Fruit fly (Drosophila melanogaster) whole organism, embryonic: ENCODE results near the gene P5CDh1.
A peak's percentile ranks its signal among the peaks of the same experiment; 100 is the strongest.

ENCODE experiments used
- B-H2 ChIP-seq: fragments of 200-800 bp; sonication (Bioruptor generic); optimal IDR thresholded peaks from 2 replicates; lab custom pipeline; 2018; ENCODE audit warnings: missing biosample characterization, mild to moderate bottlenecking, missing genetic modification characterization
- Blimp-1 ChIP-seq: fragments of 200-800 bp; sonication (Bioruptor generic); optimal IDR thresholded peaks from 3 replicates; lab custom pipeline; 2018; ENCODE audit warnings: missing biosample characterization, missing genetic modification characterization, mild to moderate bottlenecking, moderate library complexity, missing genetic modification reagents
- CG10366 ChIP-seq: fragments of 200-800 bp; sonication (Bioruptor generic); IDR thresholded peaks from 2 replicates; pipeline ENCODE4 v1.3.6; 2022; ENCODE audit warnings: missing biosample characterization, missing genetic modification characterization
- CG10959 ChIP-seq: fragments of 200-800 bp; sonication (Bioruptor generic); IDR thresholded peaks from 2 replicates; pipeline ENCODE4 v1.3.6; 2022; ENCODE audit warnings: missing biosample characterization, missing genetic modification characterization
- CG10979 ChIP-seq: fragments of 200-800 bp; sonication (Bioruptor generic); optimal IDR thresholded peaks from 2 replicates; lab custom pipeline; 2018; ENCODE audit warnings: missing biosample characterization, mild to moderate bottlenecking, missing genetic modification characterization, moderate library complexity
- CG11504 ChIP-seq: fragments of 200-800 bp; sonication (Bioruptor generic); optimal IDR thresholded peaks from 3 replicates; lab custom pipeline; 2019; ENCODE audit warnings: missing biosample characterization, mild to moderate bottlenecking, missing genetic modification characterization, moderate library complexity
- CG11560 ChIP-seq: fragments of 200-800 bp; sonication (Bioruptor generic); IDR thresholded peaks from 3 replicates; pipeline ENCODE4 v1.3.6; 2022; ENCODE audit warnings: missing biosample characterization, missing genetic modification characterization
- CG13123 ChIP-seq: fragments of 200-800 bp; sonication (Bioruptor generic); optimal IDR thresholded peaks from 2 replicates; lab custom pipeline; 2016; ENCODE audit warnings: missing biosample characterization, missing genetic modification characterization
- CG13894 ChIP-seq: fragments of 200-800 bp; sonication (Bioruptor generic); optimal IDR thresholded peaks from 3 replicates; lab custom pipeline; 2018; ENCODE audit warnings: missing biosample characterization, mild to moderate bottlenecking, missing genetic modification characterization, moderate library complexity
- CG14014 ChIP-seq: fragments of 200-800 bp; sonication (Bioruptor generic); IDR thresholded peaks from 2 replicates; pipeline ENCODE4 v1.3.6; 2022; ENCODE audit warnings: missing biosample characterization, missing genetic modification characterization
- CG14441 ChIP-seq: fragments of 200-800 bp; sonication (Bioruptor generic); IDR thresholded peaks from 2 replicates; pipeline ENCODE4 v1.3.6; 2022; ENCODE audit warnings: missing biosample characterization, missing genetic modification characterization
- CG15011 ChIP-seq: fragments of 200-800 bp; sonication (Bioruptor generic); optimal IDR thresholded peaks from 3 replicates; lab custom pipeline; 2018; ENCODE audit warnings: missing biosample characterization, mild to moderate bottlenecking, missing genetic modification characterization
- CG15269 ChIP-seq: fragments of 200-800 bp; sonication (Bioruptor generic); optimal IDR thresholded peaks from 2 replicates; lab custom pipeline; 2018; ENCODE audit warnings: missing biosample characterization, mild to moderate bottlenecking, missing genetic modification characterization, moderate library complexity
- CG1647 ChIP-seq: fragments of 200-800 bp; sonication (Bioruptor generic); optimal IDR thresholded peaks from 3 replicates; lab custom pipeline; 2016; ENCODE audit warnings: missing biosample characterization, missing genetic modification characterization
- CG16863 ChIP-seq: fragments of 200-800 bp; sonication (Bioruptor generic); optimal IDR thresholded peaks from 3 replicates; lab custom pipeline; 2016; ENCODE audit warnings: missing biosample characterization, missing genetic modification characterization
- CG17385 ChIP-seq: fragments of 200-800 bp; sonication (Bioruptor generic); optimal IDR thresholded peaks from 3 replicates; lab custom pipeline; 2018; ENCODE audit warnings: missing biosample characterization, mild to moderate bottlenecking, missing genetic modification characterization
- CG2120 ChIP-seq: fragments of 200-800 bp; sonication (Bioruptor generic); optimal IDR thresholded peaks from 3 replicates; lab custom pipeline; 2016; ENCODE audit warnings: missing biosample characterization, missing genetic modification characterization
- CG2202 ChIP-seq: fragments of 200-800 bp; sonication (Bioruptor generic); optimal IDR thresholded peaks from 2 replicates; lab custom pipeline; 2018; ENCODE audit warnings: missing biosample characterization, mild to moderate bottlenecking, missing genetic modification characterization
- CG2889 ChIP-seq: fragments of 200-800 bp; sonication (Bioruptor generic); IDR thresholded peaks from 3 replicates; pipeline ENCODE4 v1.3.6; 2022; ENCODE audit warnings: missing biosample characterization, missing genetic modification characterization
- CG30020 ChIP-seq: fragments of 200-800 bp; optimal IDR thresholded peaks from 2 replicates; lab custom pipeline; 2019; ENCODE audit warnings: missing biosample characterization, mild to moderate bottlenecking, missing genetic modification characterization, moderate library complexity
- CG3163 ChIP-seq: fragments of 200-800 bp; sonication (Bioruptor generic); optimal IDR thresholded peaks from 3 replicates; lab custom pipeline; 2016; ENCODE audit warnings: missing biosample characterization, missing genetic modification characterization
- CG3407 ChIP-seq: fragments of 200-800 bp; sonication (Bioruptor generic); optimal IDR thresholded peaks from 2 replicates; lab custom pipeline; 2018; ENCODE audit warnings: missing biosample characterization, mild to moderate bottlenecking, missing genetic modification characterization
- CG4424 ChIP-seq: fragments of 200-800 bp; sonication (Bioruptor generic); optimal IDR thresholded peaks from 3 replicates; lab custom pipeline; 2016; ENCODE audit warnings: missing biosample characterization, missing genetic modification characterization
- CkIIα-i1 ChIP-seq: fragments of 200-800 bp; sonication (Bioruptor generic); IDR thresholded peaks from 2 replicates; pipeline ENCODE4 v1.3.6; 2022; ENCODE audit warnings: missing biosample characterization, missing genetic modification characterization
- Dip2 ChIP-seq: fragments of 200-800 bp; sonication (Bioruptor generic); IDR thresholded peaks from 2 replicates; pipeline ENCODE4 v1.3.6; 2022; ENCODE audit warnings: missing biosample characterization, missing genetic modification characterization
- Dll ChIP-seq: fragments of 200-800 bp; sonication (Bioruptor generic); IDR thresholded peaks from 4 replicates; pipeline ENCODE4 v1.3.6; 2022; ENCODE audit warnings: missing biosample characterization, missing genetic modification characterization; ENCODE audit not compliant: partially characterized antibody
- ERR ChIP-seq: fragments of 200-800 bp; sonication (Bioruptor generic); optimal IDR thresholded peaks from 2 replicates; lab custom pipeline; 2016; ENCODE audit warnings: missing biosample characterization, missing genetic modification characterization
- Ets97D ChIP-seq: fragments of 200-800 bp; sonication (Bioruptor generic); optimal IDR thresholded peaks from 3 replicates; lab custom pipeline; 2016; ENCODE audit warnings: missing biosample characterization, missing genetic modification characterization
- Fer1 ChIP-seq: fragments of 200-800 bp; sonication (Bioruptor generic); optimal IDR thresholded peaks from 2 replicates; lab custom pipeline; 2017; ENCODE audit warnings: missing biosample characterization, mild to moderate bottlenecking, missing genetic modification characterization
- Fer3 ChIP-seq: fragments of 200-800 bp; sonication (Bioruptor generic); optimal IDR thresholded peaks from 2 replicates; lab custom pipeline; 2018; ENCODE audit warnings: missing biosample characterization, mild to moderate bottlenecking, missing genetic modification characterization, moderate library complexity
- HLH3B ChIP-seq: fragments of 200-800 bp; sonication (Bioruptor generic); IDR thresholded peaks from 2 replicates; pipeline ENCODE4 v1.3.6; 2022; ENCODE audit warnings: missing biosample characterization, missing genetic modification characterization
- Meics ChIP-seq: fragments of 200-800 bp; sonication (Bioruptor generic); optimal IDR thresholded peaks from 2 replicates; lab custom pipeline; 2017; ENCODE audit warnings: missing biosample characterization, mild to moderate bottlenecking, missing genetic modification characterization
- Mrtf ChIP-seq: fragments of 200-800 bp; sonication (Bioruptor generic); IDR thresholded peaks from 3 replicates; pipeline ENCODE4 v1.3.6; 2022; ENCODE audit warnings: missing biosample characterization, missing genetic modification characterization
- Opbp ChIP-seq: fragments of 200-800 bp; sonication (Bioruptor generic); IDR thresholded peaks from 3 replicates; pipeline ENCODE4 v1.3.6; 2022; ENCODE audit warnings: missing biosample characterization, missing genetic modification characterization; ENCODE audit not compliant: partially characterized antibody
- Rfx ChIP-seq: fragments of 200-800 bp; sonication (Bioruptor generic); IDR thresholded peaks from 2 replicates; pipeline ENCODE4 v1.3.6; 2022; ENCODE audit warnings: missing biosample characterization, missing genetic modification characterization
- Sry-β ChIP-seq: fragments of 200-800 bp; sonication (Bioruptor generic); optimal IDR thresholded peaks from 2 replicates; lab custom pipeline; 2018; ENCODE audit warnings: missing biosample characterization, mild to moderate bottlenecking, missing genetic modification characterization, moderate library complexity
- amos ChIP-seq: fragments of 200-800 bp; sonication (Bioruptor generic); IDR thresholded peaks from 2 replicates; pipeline ENCODE4 v1.3.6; 2022; ENCODE audit warnings: missing biosample characterization, missing genetic modification characterization; ENCODE audit not compliant: partially characterized antibody
- chinmo ChIP-seq: fragments of 200-800 bp; sonication (Bioruptor generic); IDR thresholded peaks from 4 replicates; pipeline ENCODE4 v1.3.6; 2022; ENCODE audit warnings: missing biosample characterization, missing genetic modification characterization; ENCODE audit not compliant: partially characterized antibody
- gfzf ChIP-seq: fragments of 200-800 bp; sonication (Bioruptor generic); optimal IDR thresholded peaks from 2 replicates; lab custom pipeline; 2016; ENCODE audit warnings: missing biosample characterization, mild to moderate bottlenecking, missing genetic modification characterization, moderate library complexity
- grn ChIP-seq: fragments of 200-800 bp; sonication (Bioruptor generic); optimal IDR thresholded peaks from 3 replicates; lab custom pipeline; 2017; ENCODE audit warnings: missing biosample characterization, missing genetic modification characterization
- luna ChIP-seq: fragments of 200-800 bp; sonication (Bioruptor generic); optimal IDR thresholded peaks from 2 replicates; lab custom pipeline; 2016; ENCODE audit warnings: missing biosample characterization, missing genetic modification characterization
- maf-S ChIP-seq: fragments of 200-800 bp; sonication (Bioruptor generic); optimal IDR thresholded peaks from 2 replicates; lab custom pipeline; 2016; ENCODE audit warnings: missing biosample characterization, missing genetic modification characterization
- mld ChIP-seq: fragments of 200-800 bp; sonication (Bioruptor generic); IDR thresholded peaks from 3 replicates; pipeline ENCODE4 v1.3.6; 2022; ENCODE audit warnings: missing biosample characterization, missing genetic modification characterization; ENCODE audit not compliant: partially characterized antibody
- nau ChIP-seq: fragments of 200-800 bp; sonication (Bioruptor generic); optimal IDR thresholded peaks from 3 replicates; lab custom pipeline; 2017; ENCODE audit warnings: missing biosample characterization, mild to moderate bottlenecking, missing genetic modification characterization, missing genetic modification reagents
- pros ChIP-seq: fragments of 200-800 bp; sonication (Bioruptor generic); optimal IDR thresholded peaks from 3 replicates; lab custom pipeline; 2019; ENCODE audit warnings: missing biosample characterization, mild to moderate bottlenecking, missing genetic modification characterization, moderate library complexity
- psq ChIP-seq: fragments of 200-800 bp; sonication (Bioruptor generic); optimal IDR thresholded peaks from 2 replicates; lab custom pipeline; 2017; ENCODE audit warnings: missing biosample characterization, missing genetic modification characterization
- sug ChIP-seq: fragments of 200-800 bp; optimal IDR thresholded peaks from 2 replicates; lab custom pipeline; 2019; ENCODE audit warnings: missing biosample characterization, mild to moderate bottlenecking, missing genetic modification characterization, moderate library complexity
- tap ChIP-seq: fragments of 200-800 bp; optimal IDR thresholded peaks from 3 replicates; lab custom pipeline; 2019; ENCODE audit warnings: missing biosample characterization, mild to moderate bottlenecking, missing genetic modification characterization, moderate library complexity
- trem ChIP-seq: fragments of 200-800 bp; optimal IDR thresholded peaks from 3 replicates; lab custom pipeline; 2019; ENCODE audit warnings: missing biosample characterization, mild to moderate bottlenecking, missing genetic modification characterization, moderate library complexity
- unpg ChIP-seq: fragments of 200-800 bp; sonication (Bioruptor generic); optimal IDR thresholded peaks from 3 replicates; lab custom pipeline; 2018; ENCODE audit warnings: missing biosample characterization, mild to moderate bottlenecking, missing genetic modification characterization, moderate library complexity

The P5CDh1 gene

dm6 chr3L:21880398-21880810 lies 39.2 kb upstream of the P5CDh1 start (continued):
- TF ChIP-seq CG14014 (GFP tag; lab: Robert Waterston, UW) (peak; percentile 98), HLH3B (GFP tag; lab: Robert Waterston, UW) (peak; percentile 98), CG11560 (tag; lab: Robert Waterston, UW) (peak; percentile 89), amos (GFP tag; lab: Robert Waterston, UW) (peak; percentile 43; the same call in 1 of the 2 replicates), psq (GFP tag; lab: Kevin White, UChicago) (peak; percentile 98), tap (peak; percentile 87), Fer3 (peak; percentile 90), sug (tag; lab: Kevin White, UChicago) (peak; percentile 75), CG1647 (GFP tag; lab: Kevin White, UChicago) (peak; percentile 94), CG15269 (tag; lab: Kevin White, UChicago) (peak; percentile 94), unpg (GFP tag; lab: Kevin White, UChicago) (peak; percentile 96), CG2202 (peak; percentile 96), ERR (GFP tag; lab: Kevin White, UChicago) (peak; percentile 95), Opbp (GFP tag; lab: Robert Waterston, UW) (peak; percentile 51; the same call in 2 of the 3 replicates), CG14441 (peak; percentile 98), CG2120 (GFP tag; lab: Kevin White, UChicago) (peak; percentile 98), CG3407 (GFP tag; lab: Kevin White, UChicago) (peak; percentile 96), pros (GFP tag; lab: Kevin White, UChicago) (peak; percentile 100), luna (peak; percentile 86), CG10959 (GFP tag; lab: Robert Waterston, UW) (peak; percentile 98), nau (GFP tag; lab: Kevin White, UChicago) (peak; percentile 89), CG11504 (tag; lab: Kevin White, UChicago) (peak; percentile 93), gfzf (GFP tag; lab: Kevin White, UChicago) (peak; percentile 38), CG3163 (GFP tag; lab: Kevin White, UChicago) (peak; percentile 92), Ets97D (GFP tag; lab: Kevin White, UChicago) (peak; percentile 85), CG15011 (peak; percentile 88), grn (peak; percentile 55), maf-S (GFP tag; lab: Kevin White, UChicago) (peak; percentile 97), B-H2 (GFP tag; lab: Kevin White, UChicago) (peak; percentile 31), CG16863 (GFP tag; lab: Kevin White, UChicago) (peak; percentile 98), CG4424 (GFP tag; lab: Kevin White, UChicago) (peak; percentile 97), CkIIα-i1 (GFP tag; lab: Robert Waterston, UW) (peak; percentile 82; the same call in 1 of the 2 replicates), Dll (GFP tag; lab: Robert Waterston, UW) (peak; percentile 55; the same call in 1 of the 4 replicates), trem (tag; lab: Kevin White, UChicago) (peak; percentile 88), mld (GFP tag; lab: Robert Waterston, UW) (no peak), chinmo (GFP tag; lab: Robert Waterston, UW) (peak; percentile 76; the same call in 1 of the 4 replicates), CG13894 (peak; percentile 86), Blimp-1 (peak; percentile 94), CG2889 (peak; percentile 97), CG30020 (tag; lab: Kevin White, UChicago) (peak; percentile 79), CG17385 (GFP tag; lab: Kevin White, UChicago) (peak; percentile 91), Meics (GFP tag; lab: Kevin White, UChicago) (peak; percentile 94), CG10366 (GFP tag; lab: Robert Waterston, UW) (peak; percentile 99), Dip2 (GFP tag; lab: Robert Waterston, UW) (peak; percentile 57; the same call in 1 of the 2 replicates), CG10979 (tag; lab: Kevin White, UChicago) (peak; percentile 96), Rfx (peak; percentile 99), CG13123 (GFP tag; lab: Kevin White, UChicago) (peak; percentile 96), Sry-β (GFP tag; lab: Kevin White, UChicago) (peak; percentile 48), Mrtf (GFP tag; lab: Robert Waterston, UW) (peak; percentile 97), Fer1 (GFP tag; lab: Kevin White, UChicago) (peak; percentile 91)
